Worm (Caenorhabditis elegans): Measurements from ENCODE around the gene F54D10.9.

The F54D10.9 gene

DNA sequence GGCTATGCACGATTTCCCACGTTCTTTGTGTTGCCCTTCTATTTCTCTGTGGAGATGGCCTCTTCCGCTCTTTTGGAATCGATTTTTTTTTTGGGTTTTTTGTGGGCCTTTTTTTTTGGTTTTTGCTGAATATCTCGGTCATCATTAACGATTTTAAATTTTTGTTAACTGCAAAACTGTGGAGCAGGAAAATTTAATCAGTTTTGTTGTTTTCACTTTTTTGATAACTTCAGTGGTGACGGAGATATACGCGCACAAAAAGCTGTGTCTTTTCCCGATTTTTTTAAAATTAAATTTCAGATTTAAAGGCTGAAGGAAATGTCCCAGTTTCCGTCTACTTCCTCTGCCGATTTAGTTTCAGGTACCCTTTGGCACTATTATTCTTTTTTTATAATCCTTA, 47.0 kb downstream of the F54D10.9 start, which contains the start of gene T24E12.1:
Gene T24E12.1 (plus strand): TSS at position 301 of the 400 bp plus-strand sequence.
- TF ChIP-seq aptf-2 (GFP tag; conservative IDR thresholded peaks at IDR 0.05) (peak; percentile 84; the same call in 1 of the 2 replicates), D2030.7 (GFP tag; IDR thresholded peaks at IDR 0.05) (no peak), nfya-1 (tag; optimal IDR thresholded peaks at IDR 0.05; ENCODE audit: borderline replicate concordance, insufficient read depth) (no peak), F22D6.2 (tag; optimal IDR thresholded peaks at IDR 0.05) (no peak), repo-1 (tag; optimal IDR thresholded peaks at IDR 0.05) (no peak), F33H1.4 (GFP tag; IDR thresholded peaks at IDR 0.05) (no peak), bed-1 (GFP tag; IDR thresholded peaks at IDR 0.05) (no peak)

ce11 chrII:3782309-3783000, 49.8 kb downstream of the F54D10.9 start, which contains the start of gene T24E12.2:
Gene T24E12.2, plus strand, starts transcription at chrII:3782950.
- TF ChIP-seq lin-26 (GFP tag; IDR thresholded peaks at IDR 0.05) = no peak
- no peak for TF ChIP-seq D2030.7 (GFP tag; IDR thresholded peaks at IDR 0.05)
- TF ChIP-seq egl-18 (GFP tag; IDR thresholded peaks at IDR 0.05) = no peak
- no peak for TF ChIP-seq cebp-1 (GFP tag; IDR thresholded peaks at IDR 0.05)
- TF ChIP-seq cebp-1 (tag; optimal IDR thresholded peaks at IDR 0.05) = no peak
- TF ChIP-seq B0261.1 (tag; optimal IDR thresholded peaks at IDR 0.05) = no peak
- no peak for TF ChIP-seq F33H1.4 (GFP tag; IDR thresholded peaks at IDR 0.05)
- TF ChIP-seq snpc-1.3 (tag; optimal IDR thresholded peaks at IDR 0.05; ENCODE audit: insufficient read depth) = no peak
- no peak for TF ChIP-seq snpc-1.1 (tag; optimal IDR thresholded peaks at IDR 0.05; ENCODE audit: insufficient read depth)
- TF ChIP-seq ztf-25 (GFP tag; IDR thresholded peaks at IDR 0.05) = no peak
- TF ChIP-seq sptf-2 (GFP tag; optimal IDR thresholded peaks at IDR 0.05) = no peak
- no peak for TF ChIP-seq bed-1 (GFP tag; IDR thresholded peaks at IDR 0.05)
- TF ChIP-seq chd-7 (tag; optimal IDR thresholded peaks at IDR 0.05) = no peak
- TF ChIP-seq nhr-90 (tag; optimal IDR thresholded peaks at IDR 0.05) = no peak
- TF ChIP-seq ztf-6 (GFP tag; IDR thresholded peaks at IDR 0.05) = no peak
- TF ChIP-seq attf-3 (GFP tag; conservative IDR thresholded peaks at IDR 0.05) = no peak

- TF ChIP-seq dpl-1 (GFP tag; optimal IDR thresholded peaks at IDR 0.05) (no peak), somi-1 (GFP tag; optimal IDR thresholded peaks at IDR 0.05) (no peak)
These were observed 51.0 kb downstream of the F54D10.9 start for ce11 chrII:3781238-3781637.

Data from whole organism, young adult.